Worm (Caenorhabditis elegans) whole organism, L4 larva: ENCODE measurements around the gene fip-3.

Experiments used
- D1046.2 ChIP-seq: fragments of 200-800 bp; sonication (Bioruptor generic); IDR thresholded peaks from 2 replicates; pipeline ENCODE4 v1.3.6; 2022; ENCODE audit warnings: missing genetic modification characterization, missing compliant biosample characterization
- F26F4.8 ChIP-seq: fragments of 200-800 bp; sonication (Bioruptor generic); conservative IDR thresholded peaks from 2 replicates; pipeline ENCODE4 v1.3.6; 2022; ENCODE audit warnings: missing genetic modification characterization, missing compliant biosample characterization
- Y105C5A.15 ChIP-seq: fragments of 200-800 bp; sonication (Bioruptor generic); IDR thresholded peaks from 2 replicates; pipeline ENCODE4 v1.3.6; 2022; ENCODE audit warnings: missing genetic modification characterization, missing compliant biosample characterization
- Y48G9A.11 ChIP-seq: fragments of 200-800 bp; sonication (Bioruptor generic); IDR thresholded peaks from 2 replicates; pipeline ENCODE4 v1.3.6; 2022; ENCODE audit warnings: missing genetic modification reagents, missing genetic modification characterization, missing compliant biosample characterization
- arid-1 ChIP-seq: fragments of 200-800 bp; sonication (Bioruptor generic); conservative IDR thresholded peaks from 2 replicates; pipeline ENCODE4 v1.3.6; 2022; ENCODE audit warnings: missing genetic modification reagents, missing genetic modification characterization, missing compliant biosample characterization
- ceh-32 ChIP-seq: sonication (generic microtip); optimal IDR thresholded peaks from 2 replicates; lab custom pipeline; 2016; ENCODE audit warnings: mild to moderate bottlenecking, missing genetic modification characterization, missing compliant biosample characterization; ENCODE audit not compliant: poor library complexity
- ceh-62 ChIP-seq: sonication (generic microtip); optimal IDR thresholded peaks from 2 replicates; lab custom pipeline; 2017; ENCODE audit warnings: missing biosample characterization, missing genetic modification characterization
- daf-12 ChIP-seq: fragments of 150-350 bp; optimal IDR thresholded peaks from 2 replicates; lab custom pipeline; 2014; ENCODE audit warnings: missing biosample characterization, missing genetic modification reagents, missing genetic modification characterization
- daf-19 ChIP-seq: fragments of 200-800 bp; sonication (Bioruptor generic); conservative IDR thresholded peaks from 2 replicates; pipeline ENCODE4 v1.3.6; 2022; ENCODE audit warnings: missing genetic modification characterization, missing compliant biosample characterization
- daf-8 ChIP-seq: fragments of 200-800 bp; sonication (Bioruptor generic); IDR thresholded peaks from 2 replicates; pipeline ENCODE4 v1.3.6; 2022; ENCODE audit warnings: missing genetic modification characterization, missing compliant biosample characterization
- duxl-1 ChIP-seq: sonication (generic microtip); optimal IDR thresholded peaks from 2 replicates; lab custom pipeline; 2016; ENCODE audit warnings: mild to moderate bottlenecking, missing genetic modification characterization, moderate library complexity, missing compliant biosample characterization; ENCODE audit not compliant: poor library complexity
- fkh-10 ChIP-seq: fragments of 150-350 bp; optimal IDR thresholded peaks from 2 replicates; lab custom pipeline; 2014; ENCODE audit warnings: missing biosample characterization, missing genetic modification reagents, missing genetic modification characterization
- fos-1 ChIP-seq: fragments of 150-350 bp; optimal IDR thresholded peaks from 2 replicates; lab custom pipeline; 2014; ENCODE audit warnings: missing biosample characterization, missing genetic modification characterization
- hlh-30 ChIP-seq: sonication (generic microtip); optimal IDR thresholded peaks from 2 replicates; lab custom pipeline; 2017; ENCODE audit warnings: antibody characterized with exemption, mild to moderate bottlenecking, missing genetic modification characterization, missing compliant biosample characterization; ENCODE audit not compliant: insufficient read depth
- hmg-1.1 ChIP-seq: fragments of 200-800 bp; sonication (Bioruptor generic); IDR thresholded peaks from 2 replicates; pipeline ENCODE4 v1.3.6; 2022; ENCODE audit warnings: missing genetic modification reagents, missing genetic modification characterization, missing compliant biosample characterization
- lin-38 ChIP-seq: fragments of 200-800 bp; sonication (Bioruptor generic); IDR thresholded peaks from 2 replicates; pipeline ENCODE4 v1.3.6; 2022; ENCODE audit warnings: missing genetic modification reagents, missing genetic modification characterization, missing compliant biosample characterization
- madf-5 ChIP-seq, 2 experiments: fragments of 200-800 bp; sonication (Bioruptor generic); IDR thresholded peaks; 2 replicates each; pipeline ENCODE4 v1.3.6; 2022; ENCODE audit warnings: missing compliant biosample characterization in 2 of 2, missing genetic modification characterization in 2 of 2
- madf-9 ChIP-seq: fragments of 200-800 bp; sonication (Bioruptor generic); conservative IDR thresholded peaks from 2 replicates; pipeline ENCODE4 v1.3.6; 2022; ENCODE audit warnings: missing genetic modification reagents, missing genetic modification characterization, missing compliant biosample characterization
- mdt-29 ChIP-seq: fragments of 200-800 bp; sonication (Bioruptor generic); IDR thresholded peaks from 2 replicates; pipeline ENCODE4 v1.3.6; 2022; ENCODE audit warnings: missing genetic modification reagents, missing genetic modification characterization, missing compliant biosample characterization
- mxl-2 ChIP-seq: fragments of 200-800 bp; sonication (Bioruptor generic); conservative IDR thresholded peaks from 2 replicates; pipeline ENCODE4 v1.3.6; 2022; ENCODE audit warnings: missing genetic modification reagents, missing genetic modification characterization, missing compliant biosample characterization
- nhr-237 ChIP-seq: sonication (generic microtip); optimal IDR thresholded peaks from 2 replicates; lab custom pipeline; 2017; ENCODE audit warnings: missing biosample characterization, missing genetic modification characterization
- nhr-28 ChIP-seq: fragments of 150-350 bp; optimal IDR thresholded peaks from 2 replicates; lab custom pipeline; 2014; ENCODE audit warnings: missing biosample characterization, missing genetic modification characterization
- nhr-41 ChIP-seq: fragments of 200-800 bp; sonication (Bioruptor generic); IDR thresholded peaks from 2 replicates; pipeline ENCODE4 v1.3.6; 2022; ENCODE audit warnings: missing genetic modification reagents, missing genetic modification characterization, missing compliant biosample characterization
- pqm-1 ChIP-seq: sonication (generic microtip); optimal IDR thresholded peaks from 2 replicates; lab custom pipeline; 2017; ENCODE audit warnings: missing biosample characterization, missing genetic modification characterization
- rbr-2 ChIP-seq: sonication (generic microtip); optimal IDR thresholded peaks from 2 replicates; lab custom pipeline; 2016; ENCODE audit warnings: missing genotype, missing genetic modification characterization, missing compliant biosample characterization
- skn-1 ChIP-seq: fragments of 150-350 bp; optimal IDR thresholded peaks from 2 replicates; lab custom pipeline; 2014; ENCODE audit warnings: missing biosample characterization, missing genetic modification characterization
- snpc-1.2 ChIP-seq: fragments of 200-800 bp; sonication (Bioruptor generic); IDR thresholded peaks from 2 replicates; pipeline ENCODE4 v1.3.6; 2022; ENCODE audit warnings: missing genetic modification reagents, missing genetic modification characterization, missing compliant biosample characterization
- zfp-2 ChIP-seq: sonication (generic microtip); optimal IDR thresholded peaks from 2 replicates; lab custom pipeline; 2016; ENCODE audit warnings: mild to moderate bottlenecking, missing genetic modification characterization, missing compliant biosample characterization
- ztf-11 ChIP-seq: fragments of 150-350 bp; optimal IDR thresholded peaks from 2 replicates; lab custom pipeline; 2014; ENCODE audit warnings: missing biosample characterization, missing genetic modification characterization

Gene fip-3

ce11 chrIII:8551705-8552104 is 37.6 kb downstream of the fip-3 start:
- no peak for TF ChIP-seq snpc-1.2
- no peak for TF ChIP-seq madf-5 (GFP tag; IDR thresholded peaks at IDR 0.05; lab: Robert Waterston, UW)
- TF ChIP-seq nhr-28 (tag; lab: Kevin White, UChicago): peak; percentile 97
- TF ChIP-seq skn-1 (tag; lab: Kevin White, UChicago): no peak
- no peak for TF ChIP-seq mdt-29 (GFP tag; lab: Robert Waterston, UW)
- TF ChIP-seq rbr-2: no peak

ce11 chrIII:8545515-8545914 is 43.8 kb downstream of the fip-3 start, which contains the start of gene ZC21.6:
ZC21.6 (minus strand) TSS chrIII:8545615.
- TF ChIP-seq hlh-30 (tag; lab: Kevin White, UChicago) (no peak), mxl-2 (no peak), duxl-1 (no peak), daf-8 (GFP tag; lab: Robert Waterston, UW) (no peak), hmg-1.1 (no peak), lin-38 (GFP tag; lab: Robert Waterston, UW) (no peak), daf-12 (tag; lab: Kevin White, UChicago) (no peak), nhr-237 (tag; lab: Kevin White, UChicago) (no peak), ceh-32 (tag; lab: Kevin White, UChicago) (no peak), pqm-1 (no peak), daf-19 (GFP tag; lab: Robert Waterston, UW) (no peak), fkh-10 (GFP tag; lab: Kevin White, UChicago) (no peak), ztf-11 (tag; lab: Kevin White, UChicago) (no peak), skn-1 (tag; lab: Kevin White, UChicago) (no peak), zfp-2 (tag; lab: Kevin White, UChicago) (no peak), fos-1 (tag; lab: Kevin White, UChicago) (no peak), ceh-62 (no peak)
- TF ChIP-seq, all 104 proteins: peak for 0

- peak; percentile 35; the same call in 1 of the 2 replicates for TF ChIP-seq Y48G9A.11 (GFP tag; lab: Robert Waterston, UW)
- TF ChIP-seq D1046.2 (GFP tag; lab: Robert Waterston, UW): 0 out of 2 replicates have a peak, but pooled peaks have one; percentile 31
- 0 out of 2 replicates have a peak, but pooled peaks have one; percentile 10 for TF ChIP-seq nhr-41 (GFP tag; lab: Robert Waterston, UW)
- TF ChIP-seq arid-1 (GFP tag; lab: Robert Waterston, UW): 0 out of 2 replicates have a peak, but pooled peaks have one; percentile 54
- TF ChIP-seq F26F4.8 (GFP tag; lab: Robert Waterston, UW): peak; percentile 62; the same call in 1 of the 2 replicates
- TF ChIP-seq Y105C5A.15 (GFP tag; lab: Robert Waterston, UW): peak; percentile 82; the same call in 1 of the 2 replicates
- TF ChIP-seq madf-5 (GFP tag; IDR thresholded peaks at IDR 0.05; lab: Robert Waterston, UW): 0 out of 4 replicates have a peak, but pooled peaks of 1 of the 2 experiments have one; percentile 37
- TF ChIP-seq madf-9 (GFP tag; lab: Robert Waterston, UW): peak; percentile 60
These were observed 48.3 kb downstream of the fip-3 start for ce11 chrIII:8541028-8541427.
